Fruit fly (Drosophila melanogaster) whole organism, wandering third instar larva: ENCODE measurements around the gene CG2698.

Experiments
- CG9705 ChIP-seq: fragments of 200-800 bp; sonication (Bioruptor generic); optimal IDR thresholded peaks from 2 replicates; lab custom pipeline; 2018; ENCODE audit warnings: missing biosample characterization, mild to moderate bottlenecking, missing genetic modification characterization
- CrebA ChIP-seq: fragments of 200-800 bp; sonication (Bioruptor generic); optimal IDR thresholded peaks from 2 replicates; lab custom pipeline; 2016; ENCODE audit warnings: missing biosample characterization, mild to moderate bottlenecking, missing genetic modification characterization, borderline replicate concordance
- Dfd ChIP-seq: fragments of >200 bp; optimal IDR thresholded peaks from 2 replicates; lab custom pipeline; 2017; ENCODE audit warnings: missing biosample characterization, missing genetic modification characterization
- Dif ChIP-seq: fragments of 200-275, 200-300 bp; sonication (Bioruptor generic); optimal IDR thresholded peaks from 2 replicates; lab custom pipeline; 2018; ENCODE audit warnings: missing biosample characterization, missing genetic modification characterization; ENCODE audit not compliant: partially characterized antibody
- GATAd ChIP-seq: sonication (Bioruptor generic); optimal IDR thresholded peaks from 2 replicates; lab custom pipeline; 2016; ENCODE audit warnings: missing biosample characterization, missing genetic modification characterization
- HLH106 ChIP-seq: fragments of 200-800 bp; optimal IDR thresholded peaks from 3 replicates; lab custom pipeline; 2019; ENCODE audit warnings: missing biosample characterization, mild to moderate bottlenecking, missing genetic modification characterization, moderate library complexity
- Hnf4 ChIP-seq: fragments of 200-800 bp; sonication (Bioruptor generic); optimal IDR thresholded peaks from 2 replicates; lab custom pipeline; 2016; ENCODE audit warnings: missing biosample characterization, mild to moderate bottlenecking, missing genetic modification characterization
- Hr78 ChIP-seq: fragments of >200 bp; optimal IDR thresholded peaks from 2 replicates; lab custom pipeline; 2017; ENCODE audit warnings: missing biosample characterization, missing genetic modification characterization
- Hr83 ChIP-seq: fragments of 200-300 bp; sonication (Bioruptor generic); optimal IDR thresholded peaks from 2 replicates; lab custom pipeline; 2016; ENCODE audit warnings: missing biosample characterization, mild to moderate bottlenecking, missing genetic modification characterization, moderate library complexity; ENCODE audit not compliant: poor library complexity, severe bottlenecking
- Mio ChIP-seq: sonication (Bioruptor generic); optimal IDR thresholded peaks from 2 replicates; lab custom pipeline; 2016; ENCODE audit warnings: missing biosample characterization, missing genetic modification characterization
- Myc ChIP-seq: fragments of >200 bp; optimal IDR thresholded peaks from 2 replicates; lab custom pipeline; 2017
- N ChIP-seq: fragments of >200 bp; optimal IDR thresholded peaks from 2 replicates; lab custom pipeline; 2018; ENCODE audit warnings: missing biosample characterization, missing external identifiers, missing genetic modification characterization
- OdsH ChIP-seq: fragments of 200-800 bp; sonication (Bioruptor generic); optimal IDR thresholded peaks from 2 replicates; lab custom pipeline; 2016; ENCODE audit warnings: missing biosample characterization, mild to moderate bottlenecking, missing genetic modification characterization
- Rel ChIP-seq, 2 experiments: fragments of 200-800 bp; sonication (Bioruptor generic) in 1 of 2; optimal IDR thresholded peaks; 2 replicates in 1 of 2; 3 replicates in 1 of 2; lab custom pipeline; 2016 to 2019; ENCODE audit warnings: mild to moderate bottlenecking in 2 of 2, missing biosample characterization in 2 of 2, missing genetic modification characterization in 2 of 2, moderate library complexity in 1 of 2
- Sp1 ChIP-seq: fragments of 200-800 bp; sonication (Bioruptor generic); optimal IDR thresholded peaks from 3 replicates; lab custom pipeline; 2019; ENCODE audit warnings: missing biosample characterization, mild to moderate bottlenecking, missing genetic modification characterization, moderate library complexity
- Vsx2 ChIP-seq: fragments of 200-300, 225-300 bp; sonication (Bioruptor generic); optimal IDR thresholded peaks from 2 replicates; lab custom pipeline; 2018; ENCODE audit warnings: missing biosample characterization, missing genetic modification characterization; ENCODE audit not compliant: partially characterized antibody
- br ChIP-seq: fragments of 200-800 bp; sonication (Bioruptor generic); optimal IDR thresholded peaks from 2 replicates; lab custom pipeline; 2016; ENCODE audit warnings: missing biosample characterization, missing genetic modification characterization
- brk ChIP-seq: fragments of 200-800 bp; sonication (Bioruptor generic); optimal IDR thresholded peaks from 2 replicates; lab custom pipeline; 2016; ENCODE audit warnings: missing biosample characterization, mild to moderate bottlenecking, missing genetic modification characterization
- dl ChIP-seq, 2 experiments: fragments of 175-275, 200-275 bp in 1 of 2; fragments of 200-275 bp in 1 of 2; sonication (Bioruptor generic); optimal IDR thresholded peaks; lab custom pipeline; 2018; ENCODE audit warnings: mild to moderate bottlenecking in 2 of 2, missing biosample characterization in 2 of 2, missing genetic modification characterization in 2 of 2, moderate library complexity in 2 of 2; ENCODE audit not compliant: partially characterized antibody in 2 of 2, insufficient read depth in 1 of 2
- dmrt93B ChIP-seq: fragments of 200-800 bp; sonication (Bioruptor generic); optimal IDR thresholded peaks from 2 replicates; lab custom pipeline; 2018; ENCODE audit warnings: missing biosample characterization, mild to moderate bottlenecking, missing genetic modification characterization
- dsf ChIP-seq: sonication (Bioruptor generic); optimal IDR thresholded peaks from 2 replicates; lab custom pipeline; 2016; ENCODE audit warnings: missing biosample characterization, missing genetic modification characterization, borderline replicate concordance
- ey ChIP-seq: fragments of 200-800 bp; sonication (Bioruptor generic); optimal IDR thresholded peaks from 2 replicates; lab custom pipeline; 2016; ENCODE audit warnings: missing biosample characterization, missing genetic modification characterization
- foxo ChIP-seq, 2 experiments: fragments of 200-800 bp; sonication (Bioruptor generic); optimal IDR thresholded peaks; 2 replicates in 1 of 2; 3 replicates in 1 of 2; lab custom pipeline; 2016 to 2017; ENCODE audit warnings: missing biosample characterization in 2 of 2, missing genetic modification characterization in 2 of 2
- fru ChIP-seq: fragments of 200-800 bp; sonication (Bioruptor generic); optimal IDR thresholded peaks from 3 replicates; lab custom pipeline; 2016; ENCODE audit warnings: missing biosample characterization, mild to moderate bottlenecking, missing genetic modification characterization
- h ChIP-seq: fragments of 200-800 bp; sonication (Bioruptor generic); optimal IDR thresholded peaks from 3 replicates; lab custom pipeline; 2016; ENCODE audit warnings: missing biosample characterization, mild to moderate bottlenecking, missing genetic modification characterization
- jim ChIP-seq: fragments of 175-275, 200-325 bp; sonication (Bioruptor generic); optimal IDR thresholded peaks from 2 replicates; lab custom pipeline; 2016; ENCODE audit warnings: missing biosample characterization, mild to moderate bottlenecking, missing genetic modification characterization
- lola ChIP-seq: fragments of >200 bp; optimal IDR thresholded peaks from 2 replicates; lab custom pipeline; 2017; ENCODE audit warnings: missing biosample characterization, missing genetic modification characterization
- pan ChIP-seq: fragments of >200 bp; optimal IDR thresholded peaks from 2 replicates; lab custom pipeline; 2017
- psq ChIP-seq: fragments of 200-800 bp; sonication (Bioruptor generic); optimal IDR thresholded peaks from 3 replicates; lab custom pipeline; 2017; ENCODE audit warnings: missing biosample characterization, mild to moderate bottlenecking, missing genetic modification characterization, moderate library complexity
- rgr ChIP-seq: fragments of 200-800 bp; sonication (Bioruptor generic); optimal IDR thresholded peaks from 3 replicates; lab custom pipeline; 2016; ENCODE audit warnings: missing biosample characterization, mild to moderate bottlenecking, missing genetic modification characterization
- sage ChIP-seq: fragments of 200-800 bp; sonication (Bioruptor generic); optimal IDR thresholded peaks from 2 replicates; lab custom pipeline; 2016; ENCODE audit warnings: missing biosample characterization, mild to moderate bottlenecking, missing genetic modification characterization
- sv ChIP-seq: fragments of 200-800 bp; sonication (Bioruptor generic); optimal IDR thresholded peaks from 3 replicates; lab custom pipeline; 2016; ENCODE audit warnings: missing biosample characterization, missing genetic modification characterization
- tai ChIP-seq: sonication (Bioruptor generic); optimal IDR thresholded peaks from 2 replicates; lab custom pipeline; 2016; ENCODE audit warnings: missing biosample characterization, missing genetic modification characterization
- usp ChIP-seq: fragments of >200 bp; optimal IDR thresholded peaks from 2 replicates; lab custom pipeline; 2017; ENCODE audit warnings: missing biosample characterization, missing genetic modification characterization
- woc ChIP-seq: sonication (Bioruptor generic); optimal IDR thresholded peaks from 2 replicates; lab custom pipeline; 2016; ENCODE audit warnings: missing biosample characterization, mild to moderate bottlenecking, missing genetic modification characterization

The CG2698 gene

DNA sequence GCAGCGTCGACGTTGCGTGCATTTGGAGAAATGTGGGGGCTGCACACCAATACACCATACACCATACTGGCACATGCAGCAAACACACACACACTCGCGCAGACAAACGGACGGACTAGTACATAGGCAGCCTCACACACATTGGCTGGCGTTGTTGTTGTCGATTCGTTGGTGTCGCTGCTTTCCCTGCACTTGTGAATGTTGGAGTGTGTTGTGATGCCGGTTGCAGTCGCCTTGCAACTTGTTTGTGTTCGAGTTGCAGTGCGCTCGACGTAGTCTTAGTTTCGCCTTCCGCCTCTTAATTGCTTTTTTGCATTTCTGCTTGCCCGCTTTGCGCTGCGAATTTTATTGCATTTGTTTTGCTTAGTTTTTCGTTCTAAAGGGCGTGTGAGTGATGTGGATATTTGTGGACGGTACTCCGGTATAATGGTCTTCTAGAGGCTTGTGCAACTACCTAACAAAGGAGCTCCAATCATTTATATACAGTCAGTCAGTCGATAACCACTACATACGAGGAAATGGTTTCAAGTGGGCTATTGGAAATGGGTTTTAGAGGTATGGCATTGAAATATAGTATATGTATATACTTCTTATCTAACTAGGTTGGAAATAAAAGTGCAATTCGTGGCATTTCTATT, 37.7 kb upstream of the CG2698 start:
- TF ChIP-seq Mio (GFP tag; lab: Kevin White, UChicago), result no peak
- TF ChIP-seq Sp1 (GFP tag; lab: Kevin White, UChicago), result no peak
- TF ChIP-seq usp, result no peak
- TF ChIP-seq Dif (GFP tag; lab: Kevin White, UChicago), result peak; percentile 8
- peak; percentile 57 for TF ChIP-seq CrebA
- no peak for TF ChIP-seq foxo (GFP tag; optimal IDR thresholded peaks at IDR 0.05; lab: Kevin White, UChicago)
- peak; percentile 73 for TF ChIP-seq N (GFP tag; lab: Kevin White, UChicago)
- no peak for TF ChIP-seq jim (GFP tag; lab: Kevin White, UChicago)
- no peak for TF ChIP-seq lola
- no peak for TF ChIP-seq sv (GFP tag; lab: Kevin White, UChicago)
- TF ChIP-seq dl (GFP tag; optimal IDR thresholded peaks at IDR 0.05; lab: Kevin White, UChicago; ENCODE audit: insufficient read depth in 1 of 2, partially characterized antibody in 2 of 2), result peak; percentile 48 to 65
- TF ChIP-seq Rel (GFP tag; optimal IDR thresholded peaks at IDR 0.05; lab: Kevin White, UChicago), result no peak
- peak; percentile 34 for TF ChIP-seq Rel (tag; optimal IDR thresholded peaks at IDR 0.05; lab: Kevin White, UChicago)
- no peak for TF ChIP-seq OdsH (GFP tag; lab: Kevin White, UChicago)

DNA sequence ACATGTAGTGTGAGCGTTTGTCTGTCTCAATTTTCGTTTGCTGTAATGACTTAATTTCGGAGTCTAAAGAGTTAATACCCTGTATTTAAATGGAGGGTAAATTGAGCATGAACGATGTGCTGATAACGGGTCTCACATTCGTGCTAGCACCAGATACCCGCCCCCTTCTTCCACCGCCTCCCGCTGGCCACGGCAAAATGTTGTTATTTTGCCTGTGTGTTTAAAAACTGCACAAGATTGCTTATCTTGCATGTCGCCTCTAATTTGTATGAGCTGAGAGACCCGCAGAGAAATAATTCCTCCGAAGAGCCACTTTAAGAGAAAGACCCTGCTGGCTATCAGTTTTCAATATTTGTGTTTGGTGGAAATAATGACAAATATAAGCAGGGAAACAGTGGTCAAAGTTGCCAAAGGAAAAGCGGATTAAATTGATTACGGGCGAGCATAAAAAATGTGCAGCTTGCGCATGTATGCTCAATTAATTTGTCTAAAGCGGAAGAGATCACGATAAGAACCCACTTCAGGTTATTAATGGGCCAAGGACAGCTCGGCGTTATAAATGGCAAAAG, 36.5 kb upstream of the CG2698 start:
- TF ChIP-seq h (GFP tag; lab: Kevin White, UChicago) (no peak), br (peak; percentile 29), usp (no peak), Hr83 (GFP tag; lab: Kevin White, UChicago) (no peak), woc (GFP tag; lab: Kevin White, UChicago) (no peak), Dif (GFP tag; lab: Kevin White, UChicago) (peak; percentile 60), dsf (GFP tag; lab: Kevin White, UChicago) (no peak), fru (peak; percentile 23), CrebA (no peak), ey (GFP tag; lab: Kevin White, UChicago) (no peak), psq (peak; percentile 33), sage (GFP tag; lab: Kevin White, UChicago) (no peak), brk (GFP tag; lab: Kevin White, UChicago) (no peak), jim (GFP tag; lab: Kevin White, UChicago) (no peak), Myc (lab: Kevin White, UChicago) (no peak), HLH106 (no peak)

dm6 chr3R:7966544-7967264, 34.7 kb upstream of the CG2698 start:
- TF ChIP-seq Hr83 (GFP tag; lab: Kevin White, UChicago) (no peak), Vsx2 (GFP tag; lab: Kevin White, UChicago) (peak; percentile 62), dl (GFP tag; optimal IDR thresholded peaks at IDR 0.05; lab: Kevin White, UChicago; ENCODE audit: insufficient read depth in 1 of 2, partially characterized antibody in 2 of 2) (peak in 1 of 2 experiments; percentile 13), Dif (GFP tag; lab: Kevin White, UChicago) (peak; percentile 77)

- TF ChIP-seq ey (GFP tag; lab: Kevin White, UChicago), result no peak
- TF ChIP-seq br, result no peak
- TF ChIP-seq Myc (lab: Kevin White, UChicago), result no peak
- TF ChIP-seq CrebA, result no peak
- TF ChIP-seq Hr83 (GFP tag; lab: Kevin White, UChicago), result no peak
- no peak for TF ChIP-seq Hnf4 (GFP tag; lab: Kevin White, UChicago)
- peak; percentile 60 for TF ChIP-seq woc (GFP tag; lab: Kevin White, UChicago)
- peak; percentile 31 for TF ChIP-seq CG9705 (GFP tag; lab: Kevin White, UChicago)
- no peak for TF ChIP-seq brk (GFP tag; lab: Kevin White, UChicago)
- no peak for TF ChIP-seq rgr (GFP tag; lab: Kevin White, UChicago)
- TF ChIP-seq Sp1 (GFP tag; lab: Kevin White, UChicago), result no peak
- TF ChIP-seq psq, result peak; percentile 24
- TF ChIP-seq Hr78 (GFP tag; lab: Kevin White, UChicago), result no peak
- no peak for TF ChIP-seq sage (GFP tag; lab: Kevin White, UChicago)
- no peak for TF ChIP-seq pan (lab: Kevin White, UChicago)
- TF ChIP-seq h (GFP tag; lab: Kevin White, UChicago), result no peak
- TF ChIP-seq Mio (GFP tag; lab: Kevin White, UChicago), result no peak
- TF ChIP-seq foxo (GFP tag; optimal IDR thresholded peaks at IDR 0.05; lab: Kevin White, UChicago), result no peak
- no peak for TF ChIP-seq usp
- no peak for TF ChIP-seq dsf (GFP tag; lab: Kevin White, UChicago)
- peak; percentile 40 for TF ChIP-seq dmrt93B (GFP tag; lab: Kevin White, UChicago)
- no peak for TF ChIP-seq fru
- TF ChIP-seq tai (GFP tag; lab: Kevin White, UChicago), result no peak
- no peak for TF ChIP-seq N (GFP tag; lab: Kevin White, UChicago)
- TF ChIP-seq Vsx2 (GFP tag; lab: Kevin White, UChicago), result no peak
- no peak for TF ChIP-seq GATAd (GFP tag; lab: Kevin White, UChicago)
- no peak for TF ChIP-seq Dfd
- TF ChIP-seq Dif (GFP tag; lab: Kevin White, UChicago), result no peak
- TF ChIP-seq, all 38 proteins: peak for 4
Measured at dm6 chr3R:7967347-7967746, 34.0 kb upstream of the CG2698 start, which contains the start of gene dsx. Gene dsx, minus strand, starts transcription at chr3R:7967408.
